Fruit fly (Drosophila melanogaster) Kc167 (cell line): ENCODE data around the gene alph.

Source experiments
- Myc ChIP-seq: fragments of >200 bp; optimal IDR thresholded peaks from 2 replicates; lab custom pipeline; 2017; ENCODE audit warnings: missing external identifiers
- Sin3A ChIP-seq: fragments of >200 bp; optimal IDR thresholded peaks from 2 replicates; lab custom pipeline; 2018; ENCODE audit warnings: missing external identifiers
- h ChIP-seq: fragments of >200 bp; optimal IDR thresholded peaks from 3 replicates; lab custom pipeline; 2018; ENCODE audit warnings: missing external identifiers
- insv ChIP-seq: fragments of >200 bp; optimal IDR thresholded peaks from 3 replicates; lab custom pipeline; 2018; ENCODE audit warnings: missing external identifiers
- psq ChIP-seq: fragments of >200 bp; optimal IDR thresholded peaks from 2 replicates; lab custom pipeline; 2017; ENCODE audit warnings: missing external identifiers

DNA sequence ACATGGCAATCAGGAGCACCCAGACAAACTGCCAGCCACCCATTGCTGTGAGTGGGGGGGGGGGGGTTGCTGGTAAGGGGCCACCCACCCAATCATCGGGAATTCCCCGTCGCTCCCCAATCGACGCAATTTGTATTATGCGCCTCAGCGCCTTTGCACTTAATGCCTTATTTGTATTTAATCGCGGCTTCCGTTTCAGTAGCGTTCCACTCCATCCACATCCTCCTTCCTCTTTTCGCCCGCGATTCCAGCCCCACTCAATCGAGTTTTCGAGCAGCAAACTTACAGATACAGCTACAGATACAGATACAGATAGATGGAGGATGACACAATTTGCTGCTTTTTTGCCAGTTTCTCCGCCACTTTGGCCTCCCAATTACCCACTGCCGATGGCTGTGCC lies 19.3 kb downstream of the alph start:
- no peak for TF ChIP-seq insv (lab: Kevin White, UChicago)
- no peak for TF ChIP-seq Myc (lab: Kevin White, UChicago)
- TF ChIP-seq h (lab: Kevin White, UChicago) = no peak
- no peak for TF ChIP-seq psq (lab: Kevin White, UChicago)
- no peak for TF ChIP-seq Sin3A (lab: Kevin White, UChicago)
